Fruit fly (Drosophila melanogaster) whole organism, embryonic: Measurements from ENCODE around the gene CG1074.

Experiments used
- Abd-B ChIP-seq: fragments of 200-800 bp; sonication (Bioruptor generic); optimal IDR thresholded peaks from 2 replicates; lab custom pipeline; 2018; ENCODE audit warnings: missing biosample characterization, mild to moderate bottlenecking, missing genetic modification characterization, moderate library complexity
- Adf1 ChIP-seq: fragments of 200-800 bp; sonication (Bioruptor generic); IDR thresholded peaks from 2 replicates; pipeline ENCODE4 v1.3.6; 2022; ENCODE audit warnings: missing biosample characterization, missing genetic modification characterization
- Asciz ChIP-seq: fragments of 200-800 bp; sonication (Bioruptor generic); optimal IDR thresholded peaks from 2 replicates; lab custom pipeline; 2017; ENCODE audit warnings: missing biosample characterization, mild to moderate bottlenecking, missing genetic modification characterization, missing genetic modification reagents
- C15 ChIP-seq: fragments of 200-800 bp; sonication (Bioruptor generic); IDR thresholded peaks from 3 replicates; pipeline ENCODE4 v1.3.6; 2022; ENCODE audit warnings: missing biosample characterization, missing genetic modification characterization
- CG10209 ChIP-seq: fragments of 200-800 bp; sonication (Bioruptor generic); optimal IDR thresholded peaks from 3 replicates; lab custom pipeline; 2017; ENCODE audit warnings: missing biosample characterization, mild to moderate bottlenecking, missing genetic modification characterization, missing genetic modification reagents
- CG1024 ChIP-seq: fragments of 200-800 bp; sonication (Bioruptor generic); IDR thresholded peaks from 2 replicates; pipeline ENCODE4 v1.3.6; 2022; ENCODE audit warnings: missing biosample characterization, missing genetic modification characterization
- CG10267 ChIP-seq: fragments of 200-800 bp; sonication (Bioruptor generic); optimal IDR thresholded peaks from 2 replicates; lab custom pipeline; 2018; ENCODE audit warnings: missing biosample characterization, mild to moderate bottlenecking, missing genetic modification characterization, moderate library complexity
- CG11093 ChIP-seq: fragments of 200-800 bp; sonication (Bioruptor generic); IDR thresholded peaks from 3 replicates; pipeline ENCODE4 v1.3.6; 2022; ENCODE audit warnings: missing biosample characterization, missing genetic modification characterization
- CG11247 ChIP-seq: fragments of 200-800 bp; sonication (Bioruptor generic); IDR thresholded peaks from 2 replicates; pipeline ENCODE4 v1.3.6; 2022; ENCODE audit warnings: missing biosample characterization, missing genetic modification characterization
- CG12391 ChIP-seq: fragments of 200-800 bp; sonication (Bioruptor generic); optimal IDR thresholded peaks from 3 replicates; lab custom pipeline; 2018; ENCODE audit warnings: missing biosample characterization, mild to moderate bottlenecking, missing genetic modification characterization, moderate library complexity
- CG14014 ChIP-seq: fragments of 200-800 bp; sonication (Bioruptor generic); IDR thresholded peaks from 2 replicates; pipeline ENCODE4 v1.3.6; 2022; ENCODE audit warnings: missing biosample characterization, missing genetic modification characterization
- CG14860 ChIP-seq: fragments of 200-800 bp; sonication (Bioruptor generic); IDR thresholded peaks from 3 replicates; pipeline ENCODE4 v1.3.6; 2022; ENCODE audit warnings: missing biosample characterization, missing genetic modification characterization; ENCODE audit not compliant: partially characterized antibody
- CG15479 ChIP-seq: fragments of 200-800 bp; sonication (Bioruptor generic); optimal IDR thresholded peaks from 3 replicates; lab custom pipeline; 2019; ENCODE audit warnings: missing biosample characterization, mild to moderate bottlenecking, missing genetic modification characterization, moderate library complexity
- CG1602 ChIP-seq: fragments of 200-800 bp; sonication (Bioruptor generic); optimal IDR thresholded peaks from 3 replicates; lab custom pipeline; 2016; ENCODE audit warnings: missing biosample characterization, missing genetic modification characterization
- CG1832 ChIP-seq: fragments of 200-800 bp; sonication (Bioruptor generic); optimal IDR thresholded peaks from 2 replicates; lab custom pipeline; 2017; ENCODE audit warnings: missing biosample characterization, mild to moderate bottlenecking, missing genetic modification characterization, inconsistent platforms
- CG2678 ChIP-seq: fragments of 200-800 bp; sonication (Bioruptor generic); optimal IDR thresholded peaks from 3 replicates; lab custom pipeline; 2019; ENCODE audit warnings: missing biosample characterization, mild to moderate bottlenecking, missing genetic modification characterization, moderate library complexity
- CG32767 ChIP-seq: fragments of 200-800 bp; sonication (Bioruptor generic); IDR thresholded peaks from 2 replicates; pipeline ENCODE4 v1.3.6; 2022; ENCODE audit warnings: missing biosample characterization, missing genetic modification characterization
- CG5953 ChIP-seq: fragments of 200-800 bp; sonication (Bioruptor generic); IDR thresholded peaks from 2 replicates; pipeline ENCODE4 v1.3.6; 2022; ENCODE audit warnings: missing biosample characterization, missing genetic modification characterization
- CG6175 ChIP-seq: fragments of 200-800 bp; sonication (Bioruptor generic); IDR thresholded peaks from 3 replicates; pipeline ENCODE4 v1.3.6; 2022; ENCODE audit warnings: missing biosample characterization, missing genetic modification characterization
- CG7786 ChIP-seq: fragments of 200-800 bp; sonication (Bioruptor generic); optimal IDR thresholded peaks from 2 replicates; lab custom pipeline; 2016; ENCODE audit warnings: missing biosample characterization, missing genetic modification characterization
- CG7928 ChIP-seq: fragments of 200-800 bp; sonication (Bioruptor generic); optimal IDR thresholded peaks from 2 replicates; lab custom pipeline; 2017; ENCODE audit warnings: missing biosample characterization, mild to moderate bottlenecking, missing genetic modification characterization
- CG8359 ChIP-seq: fragments of 200-800 bp; sonication (Bioruptor generic); optimal IDR thresholded peaks from 2 replicates; lab custom pipeline; 2017; ENCODE audit warnings: missing biosample characterization, mild to moderate bottlenecking, missing genetic modification characterization, borderline replicate concordance
- CG8478 ChIP-seq: fragments of >200 bp; optimal IDR thresholded peaks from 2 replicates; lab custom pipeline; 2018
- CG8924 ChIP-seq: fragments of 200-800 bp; optimal IDR thresholded peaks from 3 replicates; lab custom pipeline; 2019; ENCODE audit warnings: missing biosample characterization, mild to moderate bottlenecking, missing genetic modification characterization, moderate library complexity
- Deaf1 ChIP-seq: fragments of 200-800 bp; optimal IDR thresholded peaks from 3 replicates; lab custom pipeline; 2019; ENCODE audit warnings: missing biosample characterization, mild to moderate bottlenecking, missing genetic modification characterization, moderate library complexity
- HLHmδ ChIP-seq: fragments of 200-800 bp; sonication (Bioruptor generic); optimal IDR thresholded peaks from 2 replicates; lab custom pipeline; 2018; ENCODE audit warnings: missing biosample characterization, mild to moderate bottlenecking, missing genetic modification characterization, moderate library complexity
- Hr3 ChIP-seq: fragments of 200-800 bp; sonication (Bioruptor generic); optimal IDR thresholded peaks from 3 replicates; lab custom pipeline; 2016; ENCODE audit warnings: missing biosample characterization, missing genetic modification characterization
- Max ChIP-seq: fragments of 200-800 bp; sonication (Bioruptor generic); optimal IDR thresholded peaks from 2 replicates; lab custom pipeline; 2016; ENCODE audit warnings: missing biosample characterization, mild to moderate bottlenecking, missing genetic modification characterization
- Mes4 ChIP-seq: fragments of 200-800 bp; sonication (Bioruptor generic); optimal IDR thresholded peaks from 2 replicates; lab custom pipeline; 2016; ENCODE audit warnings: missing biosample characterization, missing genetic modification characterization
- Optix ChIP-seq: fragments of 200-800 bp; sonication (Bioruptor generic); IDR thresholded peaks from 3 replicates; pipeline ENCODE4 v1.3.6; 2022; ENCODE audit warnings: missing biosample characterization, missing genetic modification characterization
- ac ChIP-seq: fragments of 200-800 bp; sonication (Bioruptor generic); optimal IDR thresholded peaks from 3 replicates; lab custom pipeline; 2017; ENCODE audit warnings: missing biosample characterization, mild to moderate bottlenecking, missing genetic modification characterization
- ash1 ChIP-seq: fragments of 200-800 bp; sonication (Bioruptor generic); optimal IDR thresholded peaks from 2 replicates; lab custom pipeline; 2018; ENCODE audit warnings: missing biosample characterization, mild to moderate bottlenecking, missing genetic modification characterization
- ci ChIP-seq: fragments of 200-800 bp; sonication (Bioruptor generic); IDR thresholded peaks from 3 replicates; pipeline ENCODE4 v1.3.6; 2022; ENCODE audit warnings: missing biosample characterization, missing genetic modification characterization
- dmrt11E ChIP-seq: fragments of 200-800 bp; sonication (Bioruptor generic); optimal IDR thresholded peaks from 3 replicates; lab custom pipeline; 2018; ENCODE audit warnings: missing biosample characterization, mild to moderate bottlenecking, missing genetic modification characterization, moderate library complexity
- exex ChIP-seq: fragments of 200-800 bp; sonication (Bioruptor generic); optimal IDR thresholded peaks from 4 replicates; lab custom pipeline; 2018; ENCODE audit warnings: missing biosample characterization, mild to moderate bottlenecking, missing genetic modification characterization, moderate library complexity
- fd96Cb ChIP-seq: fragments of 200-800 bp; sonication (Bioruptor generic); optimal IDR thresholded peaks from 2 replicates; lab custom pipeline; 2018; ENCODE audit warnings: missing biosample characterization, mild to moderate bottlenecking, missing genetic modification characterization, moderate library complexity
- hbn ChIP-seq: fragments of 200-800 bp; sonication (Bioruptor generic); IDR thresholded peaks from 2 replicates; pipeline ENCODE4 v1.3.6; 2022; ENCODE audit warnings: missing biosample characterization, missing genetic modification characterization; ENCODE audit not compliant: partially characterized antibody
- ken ChIP-seq: fragments of 200-800 bp; sonication (Bioruptor generic); IDR thresholded peaks from 3 replicates; pipeline ENCODE4 v1.3.6; 2022; ENCODE audit warnings: missing biosample characterization, missing genetic modification characterization
- knrl ChIP-seq: fragments of 200-800 bp; sonication (Bioruptor generic); IDR thresholded peaks from 3 replicates; pipeline ENCODE4 v1.3.6; 2022; ENCODE audit warnings: missing biosample characterization, missing genetic modification characterization; ENCODE audit not compliant: partially characterized antibody
- lilli ChIP-seq: fragments of 200-800 bp; sonication (Bioruptor generic); optimal IDR thresholded peaks from 3 replicates; lab custom pipeline; 2016; ENCODE audit warnings: missing biosample characterization, missing genetic modification characterization
- repo ChIP-seq: fragments of 200-800 bp; sonication (Bioruptor generic); optimal IDR thresholded peaks from 2 replicates; lab custom pipeline; 2016; ENCODE audit warnings: missing biosample characterization, missing genetic modification characterization
- sens ChIP-seq: fragments of 200-800 bp; sonication (Bioruptor generic); peaks from one replicate; lab custom pipeline; 2016; ENCODE audit warnings: missing biosample characterization, missing genetic modification characterization
- slbo ChIP-seq: fragments of 200-800 bp; sonication (Bioruptor generic); IDR thresholded peaks from 2 replicates; pipeline ENCODE4 v1.3.6; 2022; ENCODE audit warnings: missing biosample characterization, missing genetic modification characterization
- tin ChIP-seq: fragments of 200-800 bp; sonication (Bioruptor generic); optimal IDR thresholded peaks from 3 replicates; lab custom pipeline; 2016; ENCODE audit warnings: missing biosample characterization, missing genetic modification characterization
- tio ChIP-seq: fragments of 200-800 bp; sonication (Bioruptor generic); optimal IDR thresholded peaks from 2 replicates; lab custom pipeline; 2017; ENCODE audit warnings: missing biosample characterization, missing genetic modification characterization, inconsistent platforms
- twi ChIP-seq: fragments of 200-800 bp; optimal IDR thresholded peaks from 2 replicates; lab custom pipeline; 2019; ENCODE audit warnings: missing biosample characterization, mild to moderate bottlenecking, missing genetic modification characterization, moderate library complexity
- vfl ChIP-seq: fragments of 200-800 bp; sonication (Bioruptor generic); optimal IDR thresholded peaks from 2 replicates; lab custom pipeline; 2016; ENCODE audit warnings: missing biosample characterization, missing genetic modification characterization
- wor ChIP-seq: fragments of 200-800 bp; sonication (Bioruptor generic); IDR thresholded peaks from 2 replicates; pipeline ENCODE4 v1.3.6; 2022; ENCODE audit warnings: missing biosample characterization, missing genetic modification characterization
- zen2 ChIP-seq: fragments of 200-800 bp; sonication (Bioruptor generic); IDR thresholded peaks from 3 replicates; pipeline ENCODE4 v1.3.6; 2022; ENCODE audit warnings: missing biosample characterization, missing genetic modification characterization; ENCODE audit not compliant: partially characterized antibody
- zfh1 ChIP-seq: fragments of 200-800 bp; sonication (Bioruptor generic); IDR thresholded peaks from 3 replicates; pipeline ENCODE4 v1.3.6; 2022; ENCODE audit warnings: missing biosample characterization, missing genetic modification characterization

Gene CG1074

dm6 chr3R:4452345-4453044 lies 18.7 kb downstream of the CG1074 start (continued):
- 0 out of 3 replicates have a peak, but pooled peaks have one; percentile 3 for TF ChIP-seq zfh1 (GFP tag; lab: Robert Waterston, UW)
- TF ChIP-seq knrl = no peak
- no peak for TF ChIP-seq sens (GFP tag; lab: Kevin White, UChicago)
- TF ChIP-seq zen2 (GFP tag; lab: Robert Waterston, UW) = 0 out of 3 replicates have a peak, but pooled peaks have one; percentile 9
- no peak for TF ChIP-seq CG7928
- no peak for TF ChIP-seq CG5953 (GFP tag; lab: Robert Waterston, UW)
- no peak for TF ChIP-seq CG8924 (tag; lab: Kevin White, UChicago)
- TF ChIP-seq C15 (GFP tag; lab: Robert Waterston, UW) = no peak
- TF ChIP-seq tio (GFP tag; lab: Kevin White, UChicago) = no peak
- peak; percentile 52 for TF ChIP-seq CG1832 (GFP tag; lab: Kevin White, UChicago)
- no peak for TF ChIP-seq CG12391 (tag; lab: Kevin White, UChicago)
- TF ChIP-seq slbo (GFP tag; lab: Robert Waterston, UW) = 0 out of 2 replicates have a peak, but pooled peaks have one; percentile 13
- peak; percentile 39 for TF ChIP-seq HLHmδ (GFP tag; lab: Kevin White, UChicago)
- no peak for TF ChIP-seq ash1 (GFP tag; lab: Kevin White, UChicago)
- TF ChIP-seq CG11093 (GFP tag; lab: Robert Waterston, UW) = no peak
- TF ChIP-seq CG1602 (GFP tag; lab: Kevin White, UChicago) = no peak
- TF ChIP-seq hbn (GFP tag; lab: Robert Waterston, UW) = 0 out of 2 replicates have a peak, but pooled peaks have one; percentile 17
- TF ChIP-seq tin (GFP tag; lab: Kevin White, UChicago) = no peak
- no peak for TF ChIP-seq CG2678
- no peak for TF ChIP-seq CG8359
- TF ChIP-seq ci = peak; percentile 59; the same call in 2 of the 3 replicates
- TF ChIP-seq vfl = no peak
- peak; percentile 4 for TF ChIP-seq Asciz
- TF ChIP-seq CG14860 (GFP tag; lab: Robert Waterston, UW) = no peak
- no peak for TF ChIP-seq Max (GFP tag; lab: Kevin White, UChicago)
- TF ChIP-seq Hr3 (GFP tag; lab: Kevin White, UChicago) = no peak
- TF ChIP-seq CG14014 (GFP tag; lab: Robert Waterston, UW) = no peak
- no peak for TF ChIP-seq fd96Cb (tag; lab: Kevin White, UChicago)
- TF ChIP-seq Mes4 = no peak
- TF ChIP-seq CG32767 (GFP tag; lab: Robert Waterston, UW) = no peak
- peak; percentile 22 for TF ChIP-seq CG7786 (GFP tag; lab: Kevin White, UChicago)
- peak; percentile 37 for TF ChIP-seq Deaf1 (tag; lab: Kevin White, UChicago)
- peak; percentile 72 for TF ChIP-seq exex
- no peak for TF ChIP-seq ac
- no peak for TF ChIP-seq ken (GFP tag; lab: Robert Waterston, UW)
- TF ChIP-seq wor = no peak
- TF ChIP-seq Abd-B = no peak
- TF ChIP-seq Adf1 (GFP tag; lab: Robert Waterston, UW) = peak; percentile 27; the same call in 1 of the 2 replicates
- TF ChIP-seq CG10209 (GFP tag; lab: Kevin White, UChicago) = no peak
- TF ChIP-seq CG15479 = peak; percentile 83
- no peak for TF ChIP-seq repo
- TF ChIP-seq CG1024 (GFP tag; lab: Robert Waterston, UW) = no peak
- TF ChIP-seq lilli (GFP tag; lab: Kevin White, UChicago) = no peak
- TF ChIP-seq CG8478 (lab: Kevin White, UChicago) = no peak
- TF ChIP-seq Optix (GFP tag; lab: Robert Waterston, UW) = no peak
- no peak for TF ChIP-seq dmrt11E
- TF ChIP-seq CG6175 (GFP tag; lab: Robert Waterston, UW) = no peak; the same call in 2 of the 3 replicates
- no peak for TF ChIP-seq CG11247 (GFP tag; lab: Robert Waterston, UW)
- TF ChIP-seq twi (tag; lab: Kevin White, UChicago) = peak; percentile 83
- no peak for TF ChIP-seq CG10267 (tag; lab: Kevin White, UChicago)
